Worm (Caenorhabditis elegans) whole organism, late embryonic: ENCODE results near the gene srx-26.

Experiments used
- C08G9.2 ChIP-seq: sonication (generic microtip); optimal IDR thresholded peaks from 2 replicates; lab custom pipeline; 2016; ENCODE audit warnings: mild to moderate bottlenecking, missing genetic modification characterization, moderate library complexity, missing compliant biosample characterization
- F13H6.1 ChIP-seq: sonication (generic microtip); optimal IDR thresholded peaks from 2 replicates; lab custom pipeline; 2016; ENCODE audit warnings: missing genetic modification characterization, missing compliant biosample characterization
- T23F11.4 ChIP-seq: fragments of 200-800 bp; sonication (Bioruptor generic); optimal IDR thresholded peaks from 2 replicates; lab custom pipeline; 2018; ENCODE audit warnings: mild to moderate bottlenecking, missing genetic modification characterization, missing compliant biosample characterization
- ahr-1 ChIP-seq: sonication (generic microtip); optimal IDR thresholded peaks from 2 replicates; lab custom pipeline; 2016; ENCODE audit warnings: missing genetic modification characterization, missing compliant biosample characterization
- ceh-19 ChIP-seq: fragments of 200-800 bp; sonication (Bioruptor generic); optimal IDR thresholded peaks from 2 replicates; lab custom pipeline; 2018; ENCODE audit warnings: mild to moderate bottlenecking, missing genetic modification characterization, missing compliant biosample characterization
- ceh-22 ChIP-seq: sonication (generic microtip); optimal IDR thresholded peaks from 2 replicates; lab custom pipeline; 2017; ENCODE audit warnings: missing biosample characterization, missing genetic modification characterization
- ceh-24 ChIP-seq: sonication (generic microtip); optimal IDR thresholded peaks from 2 replicates; lab custom pipeline; 2016; ENCODE audit warnings: mild to moderate bottlenecking, missing genetic modification characterization, missing compliant biosample characterization
- ceh-30 ChIP-seq: fragments of 150-350 bp; optimal IDR thresholded peaks from 2 replicates; lab custom pipeline; 2014; ENCODE audit warnings: missing biosample characterization, missing genetic modification characterization
- ceh-34 ChIP-seq: sonication (generic microtip); optimal IDR thresholded peaks from 2 replicates; lab custom pipeline; 2016; ENCODE audit warnings: mild to moderate bottlenecking, missing genetic modification characterization, missing compliant biosample characterization
- ceh-48 ChIP-seq: sonication (generic microtip); optimal IDR thresholded peaks from 2 replicates; lab custom pipeline; 2016; ENCODE audit warnings: missing genetic modification characterization, inconsistent platforms, missing compliant biosample characterization
- ceh-6 ChIP-seq: fragments of 200-800 bp; sonication (Bioruptor generic); optimal IDR thresholded peaks from 2 replicates; lab custom pipeline; 2018; ENCODE audit warnings: mild to moderate bottlenecking, missing genetic modification characterization, missing compliant biosample characterization
- ceh-9 ChIP-seq: sonication (generic microtip); optimal IDR thresholded peaks from 2 replicates; lab custom pipeline; 2016; ENCODE audit warnings: mild to moderate bottlenecking, missing genetic modification characterization, inconsistent platforms, missing compliant biosample characterization
- che-1 ChIP-seq: sonication (generic microtip); optimal IDR thresholded peaks from 2 replicates; lab custom pipeline; 2016; ENCODE audit warnings: mild to moderate bottlenecking, missing genetic modification characterization, missing compliant biosample characterization
- dmd-4 ChIP-seq: sonication (generic microtip); optimal IDR thresholded peaks from 2 replicates; lab custom pipeline; 2016; ENCODE audit warnings: borderline replicate concordance, missing genetic modification characterization, missing compliant biosample characterization
- dve-1 ChIP-seq: sonication (generic microtip); optimal IDR thresholded peaks from 2 replicates; lab custom pipeline; 2017; ENCODE audit warnings: antibody characterized with exemption, mild to moderate bottlenecking, missing genetic modification characterization, missing compliant biosample characterization
- elt-2 ChIP-seq: sonication (generic microtip); optimal IDR thresholded peaks from 2 replicates; lab custom pipeline; 2016; ENCODE audit warnings: missing genetic modification reagents, missing genetic modification characterization, missing compliant biosample characterization
- ets-4 ChIP-seq: sonication (generic microtip); optimal IDR thresholded peaks from 2 replicates; lab custom pipeline; 2016; ENCODE audit warnings: missing genetic modification characterization, missing compliant biosample characterization
- fkh-10 ChIP-seq: fragments of 150-350 bp; optimal IDR thresholded peaks from 2 replicates; lab custom pipeline; 2014; ENCODE audit warnings: missing biosample characterization, missing genetic modification reagents, missing genetic modification characterization
- fkh-6 ChIP-seq: sonication (generic microtip); optimal IDR thresholded peaks from 2 replicates; lab custom pipeline; 2016; ENCODE audit warnings: missing genetic modification characterization, missing compliant biosample characterization
- hlh-15 ChIP-seq: sonication (generic microtip); optimal IDR thresholded peaks from 2 replicates; lab custom pipeline; 2016; ENCODE audit warnings: missing genetic modification characterization, missing compliant biosample characterization
- hlh-8 ChIP-seq: sonication (generic microtip); optimal IDR thresholded peaks from 2 replicates; lab custom pipeline; 2016; ENCODE audit warnings: missing genotype, missing genetic modification characterization, missing compliant biosample characterization
- lim-6 ChIP-seq: sonication (generic microtip); optimal IDR thresholded peaks from 2 replicates; lab custom pipeline; 2016; ENCODE audit warnings: missing genetic modification characterization, missing compliant biosample characterization
- madf-2 ChIP-seq: sonication (generic microtip); optimal IDR thresholded peaks from 2 replicates; lab custom pipeline; 2017; ENCODE audit warnings: missing genetic modification characterization, missing compliant biosample characterization
- nfya-1 ChIP-seq: sonication (generic microtip); optimal IDR thresholded peaks from 2 replicates; lab custom pipeline; 2017; ENCODE audit warnings: missing genetic modification characterization, mild to moderate bottlenecking, missing compliant biosample characterization, antibody characterized with exemption, moderate library complexity
- nhr-11 ChIP-seq: fragments of 150-350 bp; optimal IDR thresholded peaks from 2 replicates; lab custom pipeline; 2014; ENCODE audit warnings: missing biosample characterization, missing genetic modification characterization
- npax-4 ChIP-seq: sonication (generic microtip); optimal IDR thresholded peaks from 2 replicates; lab custom pipeline; 2016; ENCODE audit warnings: missing genetic modification characterization, missing compliant biosample characterization
- pat-9 ChIP-seq: fragments of 200-800 bp; sonication (Bioruptor generic); optimal IDR thresholded peaks from 2 replicates; lab custom pipeline; 2018; ENCODE audit warnings: mild to moderate bottlenecking, missing genetic modification characterization, moderate library complexity, missing compliant biosample characterization
- pax-1 ChIP-seq: fragments of 150-350 bp; optimal IDR thresholded peaks from 2 replicates; lab custom pipeline; 2014; ENCODE audit warnings: missing biosample characterization, missing genetic modification characterization
- pqm-1 ChIP-seq: sonication (generic microtip); optimal IDR thresholded peaks from 2 replicates; lab custom pipeline; 2016; ENCODE audit warnings: missing genetic modification characterization, missing compliant biosample characterization
- pros-1 ChIP-seq: fragments of 150-350 bp; optimal IDR thresholded peaks from 2 replicates; lab custom pipeline; 2014; ENCODE audit warnings: missing biosample characterization, missing genetic modification reagents, missing genetic modification characterization
- ref-2 ChIP-seq: sonication (generic microtip); optimal IDR thresholded peaks from 2 replicates; lab custom pipeline; 2016; ENCODE audit warnings: missing genetic modification characterization, missing compliant biosample characterization
- rnt-1 ChIP-seq: sonication (generic microtip); optimal IDR thresholded peaks from 2 replicates; lab custom pipeline; 2016; ENCODE audit warnings: missing genetic modification characterization, missing compliant biosample characterization
- sox-2 ChIP-seq: fragments of 200-800 bp; sonication (Bioruptor generic); IDR thresholded peaks from 2 replicates; pipeline ENCODE4 v1.3.6; 2022; ENCODE audit warnings: missing genetic modification reagents, missing genetic modification characterization, missing compliant biosample characterization
- syd-9 ChIP-seq: sonication (generic microtip); optimal IDR thresholded peaks from 2 replicates; lab custom pipeline; 2016; ENCODE audit warnings: mild to moderate bottlenecking, missing genetic modification characterization, moderate library complexity, missing compliant biosample characterization
- tbx-7 ChIP-seq: sonication (generic microtip); optimal IDR thresholded peaks from 2 replicates; lab custom pipeline; 2016; ENCODE audit warnings: missing genotype, missing genetic modification characterization, missing compliant biosample characterization
- unc-42 ChIP-seq: sonication (generic microtip); optimal IDR thresholded peaks from 2 replicates; lab custom pipeline; 2016; ENCODE audit warnings: missing genotype, missing genetic modification characterization, missing compliant biosample characterization
- unc-55 ChIP-seq: sonication (generic microtip); optimal IDR thresholded peaks from 2 replicates; lab custom pipeline; 2017; ENCODE audit warnings: missing biosample characterization, missing genetic modification reagents, missing genetic modification characterization
- zip-5 ChIP-seq: sonication (generic microtip); optimal IDR thresholded peaks from 2 replicates; lab custom pipeline; 2016; ENCODE audit warnings: missing genetic modification characterization, missing compliant biosample characterization

Gene srx-26

DNA sequence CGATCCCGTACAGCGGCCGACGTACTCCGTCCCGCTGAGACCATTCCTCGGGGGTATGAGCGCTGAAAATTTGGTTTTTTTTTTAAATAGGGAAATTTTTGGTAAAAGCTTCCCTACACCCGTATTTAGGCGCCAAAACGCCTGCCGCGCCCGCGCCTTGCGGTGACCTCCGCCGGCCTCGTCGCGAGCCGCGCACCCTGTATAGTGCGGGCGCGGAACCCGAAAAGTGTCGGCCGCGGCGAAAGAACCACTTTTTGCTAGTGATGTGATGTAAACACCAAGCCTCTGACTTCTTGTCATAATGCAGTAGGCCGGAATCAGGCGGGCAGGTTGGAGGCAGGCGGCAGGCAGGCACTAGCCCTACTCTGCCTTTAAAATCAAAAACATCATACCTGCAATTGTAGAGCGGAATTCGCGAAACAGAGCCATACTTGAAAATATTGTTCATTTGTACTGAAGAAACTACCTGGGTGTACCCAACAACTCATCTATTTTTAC lies 34.2 kb downstream of the srx-26 start, which contains the start of gene srt-29:
Gene srt-29 (minus strand): TSS at position 448 of the 498 bp plus-strand sequence.
- TF ChIP-seq lim-6 (tag; lab: Kevin White, UChicago) (no peak), ceh-9 (tag; lab: Kevin White, UChicago) (no peak), pqm-1 (tag; lab: Kevin White, UChicago) (no peak), ceh-22 (tag; lab: Kevin White, UChicago) (no peak), T23F11.4 (GFP tag; lab: Kevin White, UChicago) (no peak), C08G9.2 (tag; lab: Kevin White, UChicago) (peak; percentile 7)
- TF ChIP-seq, all 69 proteins: peak for 1

DNA sequence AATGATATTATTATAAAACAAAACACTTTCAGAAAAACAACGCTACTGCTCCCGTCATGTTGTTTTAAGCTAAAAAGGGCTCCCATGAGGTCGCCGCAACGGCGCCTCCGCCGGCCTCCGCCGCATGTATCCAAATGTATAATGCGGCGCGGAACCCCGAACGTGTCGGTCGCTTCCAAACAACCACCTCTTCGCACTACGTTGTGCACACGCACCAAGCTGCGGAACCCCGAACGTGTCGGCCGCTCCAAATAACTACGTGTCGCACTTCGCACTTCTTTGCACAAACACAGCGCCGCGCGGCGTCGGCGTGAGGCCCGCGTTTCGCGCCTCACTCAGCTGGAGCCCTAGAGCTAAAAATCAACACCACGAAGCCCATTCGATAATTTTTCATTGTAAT lies 36.0 kb downstream of the srx-26 start:
- no peak for TF ChIP-seq nhr-11 (tag; lab: Kevin White, UChicago)
- no peak for TF ChIP-seq ets-4
- no peak for TF ChIP-seq pros-1 (tag; lab: Kevin White, UChicago)
- TF ChIP-seq unc-55 (GFP tag; lab: Kevin White, UChicago): no peak
- TF ChIP-seq ref-2 (tag; lab: Kevin White, UChicago): no peak
- TF ChIP-seq ceh-30 (tag; lab: Kevin White, UChicago): no peak
- no peak for TF ChIP-seq hlh-15 (tag; lab: Kevin White, UChicago)
- no peak for TF ChIP-seq ceh-6 (GFP tag; lab: Kevin White, UChicago)
- TF ChIP-seq fkh-6: no peak
- no peak for TF ChIP-seq ceh-19 (GFP tag; lab: Kevin White, UChicago)
- TF ChIP-seq npax-4: no peak
- TF ChIP-seq ceh-34 (tag; lab: Kevin White, UChicago): no peak
- no peak for TF ChIP-seq elt-2

DNA sequence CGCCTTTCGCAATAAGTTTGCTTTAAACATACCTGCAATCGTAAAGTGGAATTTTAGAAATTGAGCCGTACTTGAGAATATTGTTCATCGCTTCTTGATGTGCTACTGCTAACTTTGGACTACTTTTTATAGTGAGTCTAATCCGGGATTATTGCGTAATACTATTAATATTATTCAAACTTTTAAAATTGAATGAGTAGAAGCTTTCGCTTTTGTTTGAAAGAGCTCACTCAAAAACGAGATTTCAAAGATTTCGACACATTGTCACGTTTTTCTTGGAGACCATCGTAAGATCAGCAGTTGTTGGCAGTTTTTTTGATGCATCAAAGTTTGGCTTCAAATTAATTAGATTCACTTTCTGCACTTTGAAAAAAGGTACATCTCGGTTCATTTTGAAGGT lies 39.4 kb downstream of the srx-26 start, which contains the start of gene srt-28:
Gene srt-28 (minus strand): TSS at position 101 of the 400 bp plus-strand sequence.
- TF ChIP-seq npax-4 (no peak), nfya-1 (tag; lab: Kevin White, UChicago) (no peak), syd-9 (tag; lab: Kevin White, UChicago) (no peak), dve-1 (tag; lab: Kevin White, UChicago) (no peak), zip-5 (tag; lab: Kevin White, UChicago) (no peak), madf-2 (no peak), ceh-24 (no peak), sox-2 (GFP tag; lab: Robert Waterston, UW) (no peak), dmd-4 (tag; lab: Kevin White, UChicago) (no peak), elt-2 (no peak), pax-1 (no peak), pros-1 (tag; lab: Kevin White, UChicago) (no peak), hlh-8 (tag; lab: Kevin White, UChicago) (no peak), ceh-30 (tag; lab: Kevin White, UChicago) (no peak), tbx-7 (tag; lab: Kevin White, UChicago) (no peak), pat-9 (tag; lab: Kevin White, UChicago) (no peak), unc-42 (tag; lab: Kevin White, UChicago) (no peak), ahr-1 (tag; lab: Kevin White, UChicago) (no peak), rnt-1 (tag; lab: Kevin White, UChicago) (no peak)
- TF ChIP-seq, all 69 proteins: peak for 0

DNA sequence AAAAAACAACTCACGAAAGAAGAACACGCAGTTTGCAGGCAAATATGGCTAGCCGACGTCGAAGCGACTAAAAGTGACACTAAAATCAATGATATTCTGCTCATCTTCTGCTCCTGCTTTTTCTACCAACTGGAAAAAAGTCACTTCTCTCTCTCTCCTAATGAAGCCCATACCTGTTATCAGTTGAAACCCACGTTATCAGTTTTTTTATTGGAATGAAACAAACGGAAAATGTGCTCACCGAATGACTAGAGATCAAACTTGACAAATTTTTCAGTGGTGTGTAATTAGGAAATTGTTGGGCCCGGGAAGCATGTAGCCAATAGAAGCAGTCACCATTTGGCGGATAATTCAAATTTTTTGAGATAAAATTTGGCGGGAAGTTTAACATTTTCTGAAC lies 41.5 kb downstream of the srx-26 start, which contains the start of gene C24B9.3:
Gene C24B9.3 (minus strand): TSS at position 171 of the 400 bp plus-strand sequence.
- peak; percentile 29 for TF ChIP-seq elt-2
- TF ChIP-seq ceh-48 (tag; lab: Kevin White, UChicago): no peak
- TF ChIP-seq, all 69 proteins: peak for 1

DNA sequence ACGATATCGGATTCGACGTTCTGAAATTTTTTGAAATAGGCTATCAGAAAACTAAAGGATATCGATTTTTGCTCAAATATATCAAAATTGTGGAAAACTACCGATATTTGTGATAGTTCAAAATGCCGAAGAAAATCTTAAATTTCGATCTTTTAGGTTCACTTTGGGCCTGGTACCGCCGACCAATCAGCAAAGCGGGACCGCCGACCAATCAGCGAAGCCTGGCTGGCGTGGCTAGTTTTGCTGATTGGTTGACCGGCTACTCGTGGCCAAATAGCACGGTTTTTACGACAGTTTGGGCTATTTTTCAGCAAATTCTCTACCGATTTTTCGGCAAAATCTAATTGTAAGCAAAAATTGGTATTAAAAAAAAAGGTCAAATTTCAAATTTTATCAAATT lies 42.7 kb downstream of the srx-26 start:
- TF ChIP-seq nfya-1 (tag; lab: Kevin White, UChicago) (peak; percentile 54), F13H6.1 (tag; lab: Kevin White, UChicago) (no peak), fkh-10 (GFP tag; lab: Kevin White, UChicago) (no peak), che-1 (tag; lab: Kevin White, UChicago) (no peak)
